Fruit fly (Drosophila melanogaster): ENCODE data around the gene Hrb87F.

DNA sequence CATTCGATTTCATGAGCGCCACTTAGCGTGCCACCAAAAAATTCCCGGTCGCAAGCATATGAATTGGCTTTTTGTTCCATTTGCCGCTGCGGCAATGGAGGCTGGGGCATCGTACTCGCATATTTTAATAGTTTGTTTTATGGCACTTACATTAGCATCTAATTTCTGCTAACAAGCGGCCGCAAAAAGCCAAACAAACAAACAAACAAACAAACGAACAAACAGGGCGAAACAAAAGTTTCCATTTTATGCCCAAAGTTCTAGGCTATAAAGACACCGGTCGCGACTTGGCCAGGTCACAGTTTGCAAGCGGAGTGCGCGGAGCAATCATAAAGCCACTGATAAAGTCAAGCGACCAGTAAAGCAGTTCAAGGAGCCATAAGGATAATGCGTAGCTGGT is 44.7 kb downstream of the Hrb87F start, which contains the start of gene CG9269:
- TF ChIP-seq EcR (GFP tag; optimal IDR thresholded peaks at IDR 0.05) (no peak), CG17806 (tag; optimal IDR thresholded peaks at IDR 0.05) (no peak), CG15710 (tag; optimal IDR thresholded peaks at IDR 0.05) (no peak), gl (tag; optimal IDR thresholded peaks at IDR 0.05) (no peak), CG13204 (GFP tag; optimal IDR thresholded peaks at IDR 0.05) (no peak), fd96Ca (GFP tag; IDR thresholded peaks at IDR 0.05) (no peak), Ets98B (GFP tag; IDR thresholded peaks at IDR 0.05) (no peak), CG8159 (tag; optimal IDR thresholded peaks at IDR 0.05) (no peak), CG4496 (GFP tag; IDR thresholded peaks at IDR 0.05) (no peak)

All from whole organism, pupa.